Worm (Caenorhabditis elegans): ENCODE measurements around the gene tps-2.
"Not testable (repeated sequence)": the region's sequence is repeated elsewhere in the genome, so short reads cannot be mapped to it uniquely, and the experiment has no call there.

DNA sequence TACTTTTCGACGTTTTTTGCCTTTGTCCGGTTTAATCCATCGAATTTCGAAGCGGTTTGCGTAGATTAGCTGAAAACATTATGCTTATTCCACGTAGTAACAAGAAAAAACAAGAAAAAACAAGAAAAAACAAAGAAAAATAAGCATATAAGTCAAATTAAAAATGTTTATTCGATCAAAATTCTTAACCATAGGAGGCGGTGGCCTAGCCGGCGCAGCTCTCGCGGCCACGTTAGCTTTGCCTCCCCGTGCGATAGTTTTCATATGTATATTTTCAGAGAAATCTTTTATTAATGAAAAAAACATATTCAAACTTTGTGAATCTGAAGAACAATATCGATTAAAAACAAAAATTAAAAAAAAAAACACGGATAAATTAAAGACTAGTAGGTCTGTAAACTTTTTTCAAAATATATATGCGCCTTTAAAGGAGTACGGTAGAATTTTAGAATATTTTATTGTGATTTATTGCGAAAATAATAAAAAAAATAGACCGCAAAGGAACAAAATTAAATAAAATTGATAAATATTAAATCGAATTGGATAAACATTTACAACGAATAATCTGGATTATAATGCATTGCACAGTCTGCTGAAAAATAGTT, 36.8 kb upstream of the tps-2 start:
- TF ChIP-seq tlf-1 (GFP tag; optimal IDR thresholded peaks at IDR 0.05); egl-44 (GFP tag; IDR thresholded peaks at IDR 0.05); egl-18 (GFP tag; IDR thresholded peaks at IDR 0.05): not testable (repeated sequence)
